Fruit fly (Drosophila melanogaster) S2 (cell line): ENCODE results near the gene Mcr.

ENCODE experiments used
- CG8478 ChIP-seq: fragments of >200 bp; optimal IDR thresholded peaks from 2 replicates; lab custom pipeline; 2018
- CTCF ChIP-seq, 2 experiments: fragments of >200 bp; optimal IDR thresholded peaks; 2 replicates each; lab custom pipeline; 2018

dm6 chr2L:8099050-8099449 is 16.3 kb upstream of the Mcr start:
- TF ChIP-seq CTCF (optimal IDR thresholded peaks at IDR 0.05; lab: Kevin White, UChicago): no peak
- TF ChIP-seq CG8478 (lab: Kevin White, UChicago): no peak
